Worm (Caenorhabditis elegans): ENCODE results near the gene cyp-35B2.

The cyp-35B2 gene

DNA sequence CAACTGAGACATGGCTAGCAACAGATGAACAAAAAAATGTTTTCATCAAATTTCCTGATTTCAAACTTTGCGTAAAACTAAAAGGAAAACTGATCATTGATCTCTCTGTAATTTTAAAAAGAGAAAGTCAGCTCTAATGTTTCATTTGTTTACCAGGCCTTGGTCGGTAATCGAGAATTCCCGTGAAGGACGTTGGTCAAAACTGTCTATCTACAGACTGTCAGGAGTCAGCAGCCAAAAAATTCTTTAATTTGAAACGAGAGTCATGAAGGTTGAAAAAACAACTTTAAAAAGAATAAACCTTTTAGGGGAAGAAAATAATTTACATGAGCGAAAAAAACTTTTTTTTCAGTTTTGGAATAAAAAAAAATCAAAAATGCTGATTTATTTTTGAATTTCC lies 43.1 kb downstream of the cyp-35B2 start:
- no peak for TF ChIP-seq ref-1 (GFP tag; conservative IDR thresholded peaks at IDR 0.05)

- TF ChIP-seq flt-1 (GFP tag; IDR thresholded peaks at IDR 0.05) (no peak), ztf-23 (GFP tag; IDR thresholded peaks at IDR 0.05) (no peak), cog-1 (tag; optimal IDR thresholded peaks at IDR 0.05) (no peak), ref-1 (GFP tag; conservative IDR thresholded peaks at IDR 0.05) (no peak), ztf-29 (GFP tag; IDR thresholded peaks at IDR 0.05) (no peak), T22C8.4 (GFP tag; IDR thresholded peaks at IDR 0.05) (no peak), klf-2 (GFP tag; conservative IDR thresholded peaks at IDR 0.05) (no peak), med-1 (GFP tag; optimal IDR thresholded peaks at IDR 0.05; ENCODE audit: insufficient read depth) (no peak), tab-1 (GFP tag; IDR thresholded peaks at IDR 0.05) (no peak)
Measured at ce11 chrV:3987616-3988015, 45.7 kb downstream of the cyp-35B2 start, which contains the start of gene nlp-28. TSS of gene nlp-28 (plus strand) at chrV:3987900.

ce11 chrV:3989070-3989469 lies 47.1 kb downstream of the cyp-35B2 start, which contains the start of gene nlp-27:
TSS of gene nlp-27 (plus strand) at chrV:3989378.
- TF ChIP-seq ztf-29 (GFP tag; IDR thresholded peaks at IDR 0.05) (no peak), T22C8.4 (GFP tag; IDR thresholded peaks at IDR 0.05) (no peak), ztf-23 (GFP tag; IDR thresholded peaks at IDR 0.05) (no peak), klf-2 (GFP tag; conservative IDR thresholded peaks at IDR 0.05) (no peak), ref-1 (GFP tag; conservative IDR thresholded peaks at IDR 0.05) (no peak), med-1 (GFP tag; optimal IDR thresholded peaks at IDR 0.05; ENCODE audit: insufficient read depth) (no peak), cog-1 (tag; optimal IDR thresholded peaks at IDR 0.05) (no peak), flt-1 (GFP tag; IDR thresholded peaks at IDR 0.05) (no peak), tab-1 (GFP tag; IDR thresholded peaks at IDR 0.05) (no peak)

- TF ChIP-seq ztf-23 (GFP tag; IDR thresholded peaks at IDR 0.05), result no peak
- no peak for TF ChIP-seq flt-1 (GFP tag; IDR thresholded peaks at IDR 0.05)
- no peak for TF ChIP-seq ref-1 (GFP tag; conservative IDR thresholded peaks at IDR 0.05)
- TF ChIP-seq klf-2 (GFP tag; conservative IDR thresholded peaks at IDR 0.05), result no peak
- TF ChIP-seq ztf-29 (GFP tag; IDR thresholded peaks at IDR 0.05), result no peak
- TF ChIP-seq med-1 (GFP tag; optimal IDR thresholded peaks at IDR 0.05; ENCODE audit: insufficient read depth), result no peak
Measured at ce11 chrV:3992334-3992733, 50.4 kb downstream of the cyp-35B2 start.

ce11 chrV:3994048-3994447 lies 52.1 kb downstream of the cyp-35B2 start, which contains the start of gene K09D9.9:
TSS of gene K09D9.9 (minus strand) at chrV:3994148.
- TF ChIP-seq T22C8.4 (GFP tag; IDR thresholded peaks at IDR 0.05) (no peak), ztf-23 (GFP tag; IDR thresholded peaks at IDR 0.05) (no peak), ref-1 (GFP tag; conservative IDR thresholded peaks at IDR 0.05) (no peak), klf-2 (GFP tag; conservative IDR thresholded peaks at IDR 0.05) (no peak), med-1 (GFP tag; optimal IDR thresholded peaks at IDR 0.05; ENCODE audit: insufficient read depth) (no peak), tab-1 (GFP tag; IDR thresholded peaks at IDR 0.05) (no peak), ztf-29 (GFP tag; IDR thresholded peaks at IDR 0.05) (no peak), cog-1 (tag; optimal IDR thresholded peaks at IDR 0.05) (no peak), flt-1 (GFP tag; IDR thresholded peaks at IDR 0.05) (no peak)
